Fruit fly (Drosophila melanogaster): ENCODE data around the gene Ac76E.

Ac76E gene

dm6 chr3L:19985768-19986167 lies 46.7 kb downstream of the Ac76E start, which contains the start of the genes hale and schuy:
hale (minus strand) TSS chr3L:19985868.
schuy (plus strand) TSS chr3L:19986093.
- no peak for TF ChIP-seq CG8478 (optimal IDR thresholded peaks at IDR 0.05)
- no peak for TF ChIP-seq psq (optimal IDR thresholded peaks at IDR 0.05)
- TF ChIP-seq EcR (GFP tag; optimal IDR thresholded peaks at IDR 0.05), result no peak
- no peak for TF ChIP-seq pan (optimal IDR thresholded peaks at IDR 0.05)
- no peak for TF ChIP-seq usp (GFP tag; optimal IDR thresholded peaks at IDR 0.05)
- no peak for TF ChIP-seq Dll (optimal IDR thresholded peaks at IDR 0.05)

dm6 chr3L:19988891-19989290 lies 49.8 kb downstream of the Ac76E start, which contains the start of gene Csas:
Csas (minus strand) TSS chr3L:19988991.
- TF ChIP-seq CG8478 (optimal IDR thresholded peaks at IDR 0.05) (no peak), Dll (optimal IDR thresholded peaks at IDR 0.05) (no peak), EcR (GFP tag; optimal IDR thresholded peaks at IDR 0.05) (no peak), pan (optimal IDR thresholded peaks at IDR 0.05) (no peak), usp (GFP tag; optimal IDR thresholded peaks at IDR 0.05) (no peak), psq (optimal IDR thresholded peaks at IDR 0.05) (no peak)

- no peak for TF ChIP-seq psq (optimal IDR thresholded peaks at IDR 0.05)
- TF ChIP-seq Dll (optimal IDR thresholded peaks at IDR 0.05), result no peak
- TF ChIP-seq EcR (GFP tag; optimal IDR thresholded peaks at IDR 0.05), result no peak
- TF ChIP-seq usp (GFP tag; optimal IDR thresholded peaks at IDR 0.05), result no peak
- TF ChIP-seq pan (optimal IDR thresholded peaks at IDR 0.05), result no peak
- TF ChIP-seq CG8478 (optimal IDR thresholded peaks at IDR 0.05), result no peak
Observed at dm6 chr3L:19991120-19991519, 52.0 kb downstream of the Ac76E start, which contains the start of gene fln. fln (minus strand) TSS chr3L:19991220.

dm6 chr3L:19991714-19992231 lies 52.7 kb downstream of the Ac76E start, which contains the start of the genes CG7646 and Nca:
CG7646 (plus strand) TSS chr3L:19991887.
Nca (plus strand) TSS chr3L:19991887.
- no peak for TF ChIP-seq usp (GFP tag; optimal IDR thresholded peaks at IDR 0.05)
- no peak for TF ChIP-seq pan (optimal IDR thresholded peaks at IDR 0.05)
- no peak for TF ChIP-seq EcR (GFP tag; optimal IDR thresholded peaks at IDR 0.05)

- TF ChIP-seq pan (optimal IDR thresholded peaks at IDR 0.05) (no peak), psq (optimal IDR thresholded peaks at IDR 0.05) (no peak), CG8478 (optimal IDR thresholded peaks at IDR 0.05) (no peak), Dll (optimal IDR thresholded peaks at IDR 0.05) (no peak), EcR (GFP tag; optimal IDR thresholded peaks at IDR 0.05) (no peak), usp (GFP tag; optimal IDR thresholded peaks at IDR 0.05) (no peak)
Observed at dm6 chr3L:19994015-19994414, 54.9 kb downstream of the Ac76E start.

dm6 chr3L:20000081-20000736 lies 61.1 kb downstream of the Ac76E start, which contains the start of the genes Tom20 and Gabat:
Tom20 (plus strand) TSS chr3L:20000644.
Gabat (minus strand) TSS chr3L:20000686.
- TF ChIP-seq EcR (GFP tag; optimal IDR thresholded peaks at IDR 0.05) (no peak), pan (optimal IDR thresholded peaks at IDR 0.05) (no peak), usp (GFP tag; optimal IDR thresholded peaks at IDR 0.05) (no peak), psq (optimal IDR thresholded peaks at IDR 0.05) (no peak), CG8478 (optimal IDR thresholded peaks at IDR 0.05) (no peak), Dll (optimal IDR thresholded peaks at IDR 0.05) (no peak)

dm6 chr3L:20000878-20001640 lies 62.0 kb downstream of the Ac76E start:
- TF ChIP-seq Dll (optimal IDR thresholded peaks at IDR 0.05) (no peak), CG8478 (optimal IDR thresholded peaks at IDR 0.05) (no peak)

dm6 chr3L:20002482-20003234 lies 63.6 kb downstream of the Ac76E start, which contains the start of gene CG7668:
CG7668 (plus strand) TSS chr3L:20002736.
- peak; percentile 49 for TF ChIP-seq pan (optimal IDR thresholded peaks at IDR 0.05)
- no peak for TF ChIP-seq CG8478 (optimal IDR thresholded peaks at IDR 0.05)

dm6 chr3L:20003235-20003493 lies 64.1 kb downstream of the Ac76E start:
- TF ChIP-seq EcR (GFP tag; optimal IDR thresholded peaks at IDR 0.05), result no peak
- TF ChIP-seq CG8478 (optimal IDR thresholded peaks at IDR 0.05), result no peak
- no peak for TF ChIP-seq psq (optimal IDR thresholded peaks at IDR 0.05)
- TF ChIP-seq Dll (optimal IDR thresholded peaks at IDR 0.05), result no peak
- TF ChIP-seq usp (GFP tag; optimal IDR thresholded peaks at IDR 0.05), result no peak
- TF ChIP-seq pan (optimal IDR thresholded peaks at IDR 0.05), result no peak

- no peak for TF ChIP-seq CG8478 (optimal IDR thresholded peaks at IDR 0.05)
- no peak for TF ChIP-seq pan (optimal IDR thresholded peaks at IDR 0.05)
- no peak for TF ChIP-seq usp (GFP tag; optimal IDR thresholded peaks at IDR 0.05)
- TF ChIP-seq psq (optimal IDR thresholded peaks at IDR 0.05), result no peak
- TF ChIP-seq Dll (optimal IDR thresholded peaks at IDR 0.05), result no peak
- no peak for TF ChIP-seq EcR (GFP tag; optimal IDR thresholded peaks at IDR 0.05)
Observed at dm6 chr3L:20004442-20004869, 65.4 kb downstream of the Ac76E start.

- TF ChIP-seq psq (optimal IDR thresholded peaks at IDR 0.05), result no peak
- no peak for TF ChIP-seq pan (optimal IDR thresholded peaks at IDR 0.05)
- TF ChIP-seq EcR (GFP tag; optimal IDR thresholded peaks at IDR 0.05), result no peak
- no peak for TF ChIP-seq usp (GFP tag; optimal IDR thresholded peaks at IDR 0.05)
- TF ChIP-seq Dll (optimal IDR thresholded peaks at IDR 0.05), result no peak
- no peak for TF ChIP-seq CG8478 (optimal IDR thresholded peaks at IDR 0.05)
Observed at dm6 chr3L:20005033-20005782, 66.1 kb downstream of the Ac76E start, which contains the start of gene kug. kug (plus strand) TSS chr3L:20005301.
